Worm (Caenorhabditis elegans) whole organism, L1 larva: ENCODE data around the gene C07B5.3.
A peak's percentile ranks its signal among the peaks of the same experiment; 100 is the strongest.

Experiments used
- aly-2 ChIP-seq: fragments of 150-350 bp; optimal IDR thresholded peaks from 2 replicates; lab custom pipeline; 2014; ENCODE audit warnings: missing biosample characterization, missing genetic modification characterization
- ama-1 ChIP-seq: fragments of 150-350 bp; optimal IDR thresholded peaks from 2 replicates; lab custom pipeline; 2014
- elt-3 ChIP-seq, 6 experiments: fragments of 150-350 bp in 1 of 6; sonication (generic microtip); optimal IDR thresholded peaks; 2 replicates each; lab custom pipeline; 2017 to 2018; ENCODE audit warnings: missing biosample characterization in 6 of 6, missing genetic modification characterization in 6 of 6, inconsistent platforms in 1 of 6
- lin-13 ChIP-seq: fragments of 150-350 bp; optimal IDR thresholded peaks from 2 replicates; lab custom pipeline; 2014; ENCODE audit warnings: missing biosample characterization, missing genetic modification reagents, missing genetic modification characterization
- mab-9 ChIP-seq: fragments of 200-800 bp; sonication (Bioruptor generic); IDR thresholded peaks from 2 replicates; pipeline ENCODE4 v1.3.6; 2022; ENCODE audit warnings: missing genetic modification reagents, missing genetic modification characterization, missing compliant biosample characterization
- nhr-11 ChIP-seq: fragments of 150-350 bp; optimal IDR thresholded peaks from 2 replicates; lab custom pipeline; 2014; ENCODE audit warnings: missing biosample characterization, missing genetic modification characterization
- pqm-1 ChIP-seq: sonication (generic microtip); optimal IDR thresholded peaks from 3 replicates; lab custom pipeline; 2017; ENCODE audit warnings: missing biosample characterization, missing genetic modification characterization
- skn-1 ChIP-seq: fragments of 150-350 bp; optimal IDR thresholded peaks from 2 replicates; lab custom pipeline; 2014; ENCODE audit warnings: missing biosample characterization, missing genetic modification characterization
- xbp-1 ChIP-seq: sonication (generic microtip); optimal IDR thresholded peaks from 2 replicates; lab custom pipeline; 2016; ENCODE audit warnings: missing genetic modification characterization, missing compliant biosample characterization

- TF ChIP-seq ama-1 (no peak), aly-2 (no peak), skn-1 (tag; lab: Kevin White, UChicago) (no peak), elt-3 (tag; optimal IDR thresholded peaks at IDR 0.05; lab: Kevin White, UChicago) (peak in 1 of 6 experiments; percentile 1), xbp-1 (tag; lab: Kevin White, UChicago) (no peak), nhr-11 (no peak), pqm-1 (tag; lab: Kevin White, UChicago) (no peak), lin-13 (GFP tag; lab: Kevin White, UChicago) (no peak), mab-9 (GFP tag; lab: Robert Waterston, UW) (no peak)
These were observed 14.5 kb downstream of the C07B5.3 start for ce11 chrX:9508426-9509010.
